Fruit fly (Drosophila melanogaster) whole organism, wandering third instar larva: Measurements from ENCODE around the gene CG18179.

Source experiments
- CG32264 ChIP-seq: fragments of 200-800 bp; sonication (Bioruptor generic); optimal IDR thresholded peaks from 2 replicates; lab custom pipeline; 2016; ENCODE audit warnings: missing biosample characterization, missing genetic modification characterization
- CG9705 ChIP-seq: fragments of 200-800 bp; sonication (Bioruptor generic); optimal IDR thresholded peaks from 2 replicates; lab custom pipeline; 2018; ENCODE audit warnings: missing biosample characterization, mild to moderate bottlenecking, missing genetic modification characterization
- CrebA ChIP-seq: fragments of 200-800 bp; sonication (Bioruptor generic); optimal IDR thresholded peaks from 2 replicates; lab custom pipeline; 2016; ENCODE audit warnings: missing biosample characterization, mild to moderate bottlenecking, missing genetic modification characterization, borderline replicate concordance
- Dfd ChIP-seq: fragments of >200 bp; optimal IDR thresholded peaks from 2 replicates; lab custom pipeline; 2017; ENCODE audit warnings: missing biosample characterization, missing genetic modification characterization
- Dif ChIP-seq: fragments of 200-275, 200-300 bp; sonication (Bioruptor generic); optimal IDR thresholded peaks from 2 replicates; lab custom pipeline; 2018; ENCODE audit warnings: missing biosample characterization, missing genetic modification characterization; ENCODE audit not compliant: partially characterized antibody
- HLH106 ChIP-seq: fragments of 200-800 bp; optimal IDR thresholded peaks from 3 replicates; lab custom pipeline; 2019; ENCODE audit warnings: missing biosample characterization, mild to moderate bottlenecking, missing genetic modification characterization, moderate library complexity
- Hnf4 ChIP-seq: fragments of 200-800 bp; sonication (Bioruptor generic); optimal IDR thresholded peaks from 2 replicates; lab custom pipeline; 2016; ENCODE audit warnings: missing biosample characterization, mild to moderate bottlenecking, missing genetic modification characterization
- Hr78 ChIP-seq: fragments of >200 bp; optimal IDR thresholded peaks from 2 replicates; lab custom pipeline; 2017; ENCODE audit warnings: missing biosample characterization, missing genetic modification characterization
- Hr83 ChIP-seq: fragments of 200-300 bp; sonication (Bioruptor generic); optimal IDR thresholded peaks from 2 replicates; lab custom pipeline; 2016; ENCODE audit warnings: missing biosample characterization, mild to moderate bottlenecking, missing genetic modification characterization, moderate library complexity; ENCODE audit not compliant: poor library complexity, severe bottlenecking
- Jra ChIP-seq: sonication (Bioruptor generic); optimal IDR thresholded peaks from 2 replicates; lab custom pipeline; 2016; ENCODE audit warnings: missing biosample characterization, missing genetic modification characterization
- Mio ChIP-seq: sonication (Bioruptor generic); optimal IDR thresholded peaks from 2 replicates; lab custom pipeline; 2016; ENCODE audit warnings: missing biosample characterization, missing genetic modification characterization
- Myc ChIP-seq: fragments of >200 bp; optimal IDR thresholded peaks from 2 replicates; lab custom pipeline; 2017
- N ChIP-seq: fragments of >200 bp; optimal IDR thresholded peaks from 2 replicates; lab custom pipeline; 2018; ENCODE audit warnings: missing biosample characterization, missing external identifiers, missing genetic modification characterization
- OdsH ChIP-seq: fragments of 200-800 bp; sonication (Bioruptor generic); optimal IDR thresholded peaks from 2 replicates; lab custom pipeline; 2016; ENCODE audit warnings: missing biosample characterization, mild to moderate bottlenecking, missing genetic modification characterization
- Rel ChIP-seq, 2 experiments: fragments of 200-800 bp; sonication (Bioruptor generic) in 1 of 2; optimal IDR thresholded peaks; 2 replicates in 1 of 2; 3 replicates in 1 of 2; lab custom pipeline; 2016 to 2019; ENCODE audit warnings: mild to moderate bottlenecking in 2 of 2, missing biosample characterization in 2 of 2, missing genetic modification characterization in 2 of 2, moderate library complexity in 1 of 2
- Sp1 ChIP-seq: fragments of 200-800 bp; sonication (Bioruptor generic); optimal IDR thresholded peaks from 3 replicates; lab custom pipeline; 2019; ENCODE audit warnings: missing biosample characterization, mild to moderate bottlenecking, missing genetic modification characterization, moderate library complexity
- Vsx2 ChIP-seq: fragments of 200-300, 225-300 bp; sonication (Bioruptor generic); optimal IDR thresholded peaks from 2 replicates; lab custom pipeline; 2018; ENCODE audit warnings: missing biosample characterization, missing genetic modification characterization; ENCODE audit not compliant: partially characterized antibody
- br ChIP-seq: fragments of 200-800 bp; sonication (Bioruptor generic); optimal IDR thresholded peaks from 2 replicates; lab custom pipeline; 2016; ENCODE audit warnings: missing biosample characterization, missing genetic modification characterization
- brk ChIP-seq: fragments of 200-800 bp; sonication (Bioruptor generic); optimal IDR thresholded peaks from 2 replicates; lab custom pipeline; 2016; ENCODE audit warnings: missing biosample characterization, mild to moderate bottlenecking, missing genetic modification characterization
- dsf ChIP-seq: sonication (Bioruptor generic); optimal IDR thresholded peaks from 2 replicates; lab custom pipeline; 2016; ENCODE audit warnings: missing biosample characterization, missing genetic modification characterization, borderline replicate concordance
- ey ChIP-seq: fragments of 200-800 bp; sonication (Bioruptor generic); optimal IDR thresholded peaks from 2 replicates; lab custom pipeline; 2016; ENCODE audit warnings: missing biosample characterization, missing genetic modification characterization
- foxo ChIP-seq, 2 experiments: fragments of 200-800 bp; sonication (Bioruptor generic); optimal IDR thresholded peaks; 2 replicates in 1 of 2; 3 replicates in 1 of 2; lab custom pipeline; 2016 to 2017; ENCODE audit warnings: missing biosample characterization in 2 of 2, missing genetic modification characterization in 2 of 2
- fru ChIP-seq: fragments of 200-800 bp; sonication (Bioruptor generic); optimal IDR thresholded peaks from 3 replicates; lab custom pipeline; 2016; ENCODE audit warnings: missing biosample characterization, mild to moderate bottlenecking, missing genetic modification characterization
- h ChIP-seq: fragments of 200-800 bp; sonication (Bioruptor generic); optimal IDR thresholded peaks from 3 replicates; lab custom pipeline; 2016; ENCODE audit warnings: missing biosample characterization, mild to moderate bottlenecking, missing genetic modification characterization
- jim ChIP-seq: fragments of 175-275, 200-325 bp; sonication (Bioruptor generic); optimal IDR thresholded peaks from 2 replicates; lab custom pipeline; 2016; ENCODE audit warnings: missing biosample characterization, mild to moderate bottlenecking, missing genetic modification characterization
- lola ChIP-seq: fragments of >200 bp; optimal IDR thresholded peaks from 2 replicates; lab custom pipeline; 2017; ENCODE audit warnings: missing biosample characterization, missing genetic modification characterization
- pan ChIP-seq: fragments of >200 bp; optimal IDR thresholded peaks from 2 replicates; lab custom pipeline; 2017
- psq ChIP-seq: fragments of 200-800 bp; sonication (Bioruptor generic); optimal IDR thresholded peaks from 3 replicates; lab custom pipeline; 2017; ENCODE audit warnings: missing biosample characterization, mild to moderate bottlenecking, missing genetic modification characterization, moderate library complexity
- rgr ChIP-seq: fragments of 200-800 bp; sonication (Bioruptor generic); optimal IDR thresholded peaks from 3 replicates; lab custom pipeline; 2016; ENCODE audit warnings: missing biosample characterization, mild to moderate bottlenecking, missing genetic modification characterization
- sv ChIP-seq: fragments of 200-800 bp; sonication (Bioruptor generic); optimal IDR thresholded peaks from 3 replicates; lab custom pipeline; 2016; ENCODE audit warnings: missing biosample characterization, missing genetic modification characterization
- tai ChIP-seq: sonication (Bioruptor generic); optimal IDR thresholded peaks from 2 replicates; lab custom pipeline; 2016; ENCODE audit warnings: missing biosample characterization, missing genetic modification characterization
- woc ChIP-seq: sonication (Bioruptor generic); optimal IDR thresholded peaks from 2 replicates; lab custom pipeline; 2016; ENCODE audit warnings: missing biosample characterization, mild to moderate bottlenecking, missing genetic modification characterization

CG18179 gene

dm6 chr3L:9637812-9638211, 1.3 kb upstream of the CG18179 start, which contains the start of gene CG8329:
CG8329 (plus strand) TSS chr3L:9638112.
- no peak for TF ChIP-seq Rel (GFP tag; optimal IDR thresholded peaks at IDR 0.05; lab: Kevin White, UChicago)
- no peak for TF ChIP-seq Rel (tag; optimal IDR thresholded peaks at IDR 0.05; lab: Kevin White, UChicago)
- no peak for TF ChIP-seq Dif (GFP tag; lab: Kevin White, UChicago)
- no peak for TF ChIP-seq Myc (lab: Kevin White, UChicago)
- TF ChIP-seq dsf: no peak
- no peak for TF ChIP-seq Hr83
- no peak for TF ChIP-seq rgr
- TF ChIP-seq Mio (GFP tag; lab: Kevin White, UChicago): no peak
- TF ChIP-seq foxo (GFP tag; optimal IDR thresholded peaks at IDR 0.05; lab: Kevin White, UChicago): no peak
- no peak for TF ChIP-seq Dfd (GFP tag; lab: Kevin White, UChicago)
- TF ChIP-seq CG9705 (GFP tag; lab: Kevin White, UChicago): no peak
- TF ChIP-seq Sp1 (GFP tag; lab: Kevin White, UChicago): no peak
- no peak for TF ChIP-seq CG32264
- TF ChIP-seq psq (GFP tag; lab: Kevin White, UChicago): no peak
- TF ChIP-seq Hr78: no peak
- TF ChIP-seq fru (GFP tag; lab: Kevin White, UChicago): no peak
- TF ChIP-seq CrebA: no peak

DNA sequence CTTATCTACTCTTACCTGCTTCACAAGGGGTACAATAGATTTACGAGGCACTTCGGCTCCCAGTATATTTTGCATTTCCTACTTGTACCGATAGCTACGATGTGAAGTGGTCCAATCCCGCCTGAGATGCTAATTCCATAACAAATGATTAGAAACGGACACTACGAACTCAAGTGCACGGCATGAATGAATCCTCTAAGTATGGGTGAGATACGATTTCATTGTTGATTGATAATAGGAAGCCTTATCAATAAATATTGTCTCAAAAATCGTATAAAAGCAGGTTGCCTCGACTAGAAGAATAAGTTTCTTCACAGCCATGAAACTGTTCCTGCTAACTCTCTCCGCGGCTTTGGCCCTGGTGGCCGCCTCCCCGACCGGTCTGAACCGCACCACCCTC, 1.6 kb downstream of the CG18179 start, which contains the start of gene CG18180:
Gene CG18180, plus strand, starts transcription at position 301 of the 400 bp plus-strand sequence.
- TF ChIP-seq CG9705 (GFP tag; lab: Kevin White, UChicago): no peak
- TF ChIP-seq dsf: no peak

dm6 chr3L:9643762-9644161, 4.7 kb downstream of the CG18179 start, which contains the start of gene CNMaR:
CNMaR (plus strand) TSS chr3L:9644109.
- TF ChIP-seq psq (GFP tag; lab: Kevin White, UChicago) (no peak), Dif (GFP tag; lab: Kevin White, UChicago) (no peak), OdsH (GFP tag; lab: Kevin White, UChicago) (no peak), jim (GFP tag; lab: Kevin White, UChicago) (no peak), brk (GFP tag; lab: Kevin White, UChicago) (no peak), CG9705 (GFP tag; lab: Kevin White, UChicago) (no peak), Hr83 (no peak), br (GFP tag; lab: Kevin White, UChicago) (no peak), tai (GFP tag; lab: Kevin White, UChicago) (no peak), sv (no peak), h (no peak), Jra (no peak), foxo (GFP tag; optimal IDR thresholded peaks at IDR 0.05; lab: Kevin White, UChicago) (no peak), HLH106 (tag; lab: Kevin White, UChicago) (no peak), Vsx2 (GFP tag; lab: Kevin White, UChicago) (no peak), N (no peak), lola (GFP tag; lab: Kevin White, UChicago) (no peak), Hnf4 (no peak), Dfd (GFP tag; lab: Kevin White, UChicago) (no peak), pan (lab: Kevin White, UChicago) (no peak)
- TF ChIP-seq, all 38 proteins: peak for 0

DNA sequence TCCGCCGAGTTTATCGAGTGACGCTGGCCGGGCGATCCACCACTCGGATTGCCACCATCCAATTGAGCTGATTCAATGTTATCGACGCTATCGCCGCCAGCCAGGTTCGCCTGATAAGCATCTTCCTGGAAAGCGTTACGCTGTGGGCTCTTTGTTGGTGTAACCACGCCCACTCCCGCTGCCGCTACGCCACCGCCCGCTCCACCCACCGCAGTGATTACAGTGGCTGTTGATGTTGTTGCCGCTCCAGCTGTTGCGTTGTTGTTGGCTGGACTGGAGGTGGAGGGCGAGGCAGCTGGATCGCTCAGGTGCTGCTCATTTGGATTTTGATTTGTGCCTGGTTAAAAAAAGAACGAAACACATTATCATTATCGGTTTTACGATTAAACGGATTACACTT, 32.3 kb downstream of the CG18179 start:
- TF ChIP-seq ey (GFP tag; lab: Kevin White, UChicago): no peak
- TF ChIP-seq N: no peak
- peak; percentile 5 for TF ChIP-seq br (GFP tag; lab: Kevin White, UChicago)
- TF ChIP-seq woc (GFP tag; lab: Kevin White, UChicago): no peak
- TF ChIP-seq Rel (GFP tag; optimal IDR thresholded peaks at IDR 0.05; lab: Kevin White, UChicago): no peak
- TF ChIP-seq Rel (tag; optimal IDR thresholded peaks at IDR 0.05; lab: Kevin White, UChicago): no peak
- no peak for TF ChIP-seq fru (GFP tag; lab: Kevin White, UChicago)
- no peak for TF ChIP-seq jim (GFP tag; lab: Kevin White, UChicago)

- TF ChIP-seq Dif (GFP tag; lab: Kevin White, UChicago) (no peak), pan (lab: Kevin White, UChicago) (no peak), h (no peak)
Measured at dm6 chr3L:9674300-9674699, 35.2 kb downstream of the CG18179 start.
